Fruit fly (Drosophila melanogaster): ENCODE data around the gene pnt.

The pnt gene

dm6 chr3R:23336513-23336912, 9.5 kb downstream of the pnt start:
- TF ChIP-seq spab (GFP tag; optimal IDR thresholded peaks at IDR 0.05) (no peak), CG10669 (GFP tag; optimal IDR thresholded peaks at IDR 0.05) (no peak), Eip75B (GFP tag; optimal IDR thresholded peaks at IDR 0.05) (no peak), dac (GFP tag; optimal IDR thresholded peaks at IDR 0.05) (no peak), CG6854 (GFP tag; optimal IDR thresholded peaks at IDR 0.05) (no peak), salr (GFP tag; optimal IDR thresholded peaks at IDR 0.05) (no peak), CG11294 (GFP tag; IDR thresholded peaks at IDR 0.05) (no peak), CG4318 (GFP tag; optimal IDR thresholded peaks at IDR 0.05) (no peak), Eip93F (GFP tag; optimal IDR thresholded peaks at IDR 0.05) (no peak)

dm6 chr3R:23335577-23335976, 10.4 kb downstream of the pnt start:
- TF ChIP-seq CG3032 (tag; optimal IDR thresholded peaks at IDR 0.05) (peak; percentile 72), CG8119 (GFP tag; IDR thresholded peaks at IDR 0.05) (peak; percentile 66; the same call in 2 of the 3 replicates), CG4318 (GFP tag; optimal IDR thresholded peaks at IDR 0.05) (peak; percentile 50), CG11762 (GFP tag; optimal IDR thresholded peaks at IDR 0.05; ENCODE audit: insufficient read depth) (peak; percentile 65), ss (GFP tag; optimal IDR thresholded peaks at IDR 0.05) (peak; percentile 30 to 65), lz (GFP tag; optimal IDR thresholded peaks at IDR 0.05) (no peak), esn (GFP tag; optimal IDR thresholded peaks at IDR 0.05) (peak; percentile 15), Hr39 (GFP tag; optimal IDR thresholded peaks at IDR 0.05) (peak; percentile 6), CG8319 (GFP tag; optimal IDR thresholded peaks at IDR 0.05) (peak; percentile 18), Sox15 (GFP tag; optimal IDR thresholded peaks at IDR 0.05) (peak; percentile 29), Smox (GFP tag; optimal IDR thresholded peaks at IDR 0.05) (no peak), Lpt (GFP tag; optimal IDR thresholded peaks at IDR 0.05) (no peak), Hr4 (GFP tag; optimal IDR thresholded peaks at IDR 0.05) (peak; percentile 53), CG10669 (GFP tag; optimal IDR thresholded peaks at IDR 0.05) (peak; percentile 67), CG34406 (GFP tag; optimal IDR thresholded peaks at IDR 0.05) (peak; percentile 58), Hr38 (GFP tag; optimal IDR thresholded peaks at IDR 0.05) (no peak), CG16779 (tag; optimal IDR thresholded peaks at IDR 0.05) (peak; percentile 43), CG31627 (GFP tag; optimal IDR thresholded peaks at IDR 0.05) (no peak), Eip78C (GFP tag) (peak; percentile 82), CG3919 (GFP tag; optimal IDR thresholded peaks at IDR 0.05) (peak; percentile 63), Ets21C (GFP tag; optimal IDR thresholded peaks at IDR 0.05) (no peak), cyc (GFP tag; optimal IDR thresholded peaks at IDR 0.05) (no peak), CG7368 (GFP tag; optimal IDR thresholded peaks at IDR 0.05) (peak; percentile 41), eg (GFP tag; IDR thresholded peaks at IDR 0.05) (peak; percentile 56), CG32006 (GFP tag; optimal IDR thresholded peaks at IDR 0.05) (peak; percentile 79), CG6276 (GFP tag; optimal IDR thresholded peaks at IDR 0.05) (peak; percentile 60), CG6808 (GFP tag; optimal IDR thresholded peaks at IDR 0.05) (peak; percentile 68), CG1621 (tag; optimal IDR thresholded peaks at IDR 0.05) (peak; percentile 18), CG15336 (GFP tag; IDR thresholded peaks at IDR 0.05) (peak; percentile 78), Blimp-1 (GFP tag; optimal IDR thresholded peaks at IDR 0.05) (no peak), CG9139 (GFP tag; optimal IDR thresholded peaks at IDR 0.05) (peak; percentile 34), Eip75B (GFP tag; optimal IDR thresholded peaks at IDR 0.05) (peak; percentile 44), fd85E (GFP tag; optimal IDR thresholded peaks at IDR 0.05) (no peak), Eip93F (GFP tag; optimal IDR thresholded peaks at IDR 0.05) (no peak), fkh (GFP tag; optimal IDR thresholded peaks at IDR 0.05) (peak; percentile 71), CG6854 (GFP tag; optimal IDR thresholded peaks at IDR 0.05) (no peak), CG10631 (GFP tag; optimal IDR thresholded peaks at IDR 0.05) (peak; percentile 66), OdsH (GFP tag; optimal IDR thresholded peaks at IDR 0.05) (peak; percentile 67), Ets96B (tag; optimal IDR thresholded peaks at IDR 0.05) (peak; percentile 67), Gug (GFP tag; IDR thresholded peaks at IDR 0.05) (peak; percentile 66), fd59A (GFP tag; optimal IDR thresholded peaks at IDR 0.05) (peak; percentile 41), CG6792 (GFP tag; optimal IDR thresholded peaks at IDR 0.05) (no peak), pdm3 (GFP tag; optimal IDR thresholded peaks at IDR 0.05) (peak; percentile 45), spab (GFP tag; optimal IDR thresholded peaks at IDR 0.05) (peak; percentile 53), net (GFP tag; optimal IDR thresholded peaks at IDR 0.05) (peak; percentile 15), salr (GFP tag; optimal IDR thresholded peaks at IDR 0.05) (peak; percentile 3 to 22), Sox14 (GFP tag; optimal IDR thresholded peaks at IDR 0.05) (peak; percentile 24)

All from whole organism, prepupa.